Worm (Caenorhabditis elegans) whole organism, L2 larva: ENCODE data around the gene dyc-1.

Experiments
- C34F6.9 ChIP-seq: fragments of 150-350 bp; optimal IDR thresholded peaks from 2 replicates; lab custom pipeline; 2014; ENCODE audit warnings: missing biosample characterization, missing genetic modification characterization
- R02D3.7 ChIP-seq: fragments of 150-350 bp; optimal IDR thresholded peaks from 2 replicates; lab custom pipeline; 2014; ENCODE audit warnings: missing biosample characterization, missing genetic modification characterization
- Y55F3AM.14 ChIP-seq: fragments of 200-800 bp; sonication (Bioruptor generic); optimal IDR thresholded peaks from 2 replicates; lab custom pipeline; 2018; ENCODE audit warnings: mild to moderate bottlenecking, missing genetic modification characterization, missing compliant biosample characterization
- ZK546.5 ChIP-seq: sonication (generic microtip); optimal IDR thresholded peaks from 2 replicates; lab custom pipeline; 2017; ENCODE audit warnings: missing biosample characterization, missing genetic modification characterization
- alr-1 ChIP-seq: fragments of 150-350 bp; optimal IDR thresholded peaks from 2 replicates; lab custom pipeline; 2014; ENCODE audit warnings: missing biosample characterization, missing genetic modification characterization
- ama-1 ChIP-seq: fragments of 150-350 bp; optimal IDR thresholded peaks from 2 replicates; lab custom pipeline; 2018; ENCODE audit warnings: inconsistent platforms
- ceh-16 ChIP-seq: fragments of 150-350 bp; optimal IDR thresholded peaks from 2 replicates; lab custom pipeline; 2014; ENCODE audit warnings: missing biosample characterization, missing genetic modification characterization
- ceh-82 ChIP-seq: fragments of 150-350 bp; optimal IDR thresholded peaks from 2 replicates; lab custom pipeline; 2014; ENCODE audit warnings: missing biosample characterization, missing genetic modification characterization
- crh-2 ChIP-seq: sonication (generic microtip); optimal IDR thresholded peaks from 2 replicates; lab custom pipeline; 2017; ENCODE audit warnings: missing biosample characterization, missing genetic modification characterization
- egl-27 ChIP-seq: sonication (generic microtip); optimal IDR thresholded peaks from 3 replicates; lab custom pipeline; 2017; ENCODE audit warnings: missing biosample characterization, missing genetic modification reagents, missing genetic modification characterization
- elt-1 ChIP-seq: fragments of 150-350 bp; optimal IDR thresholded peaks from 2 replicates; lab custom pipeline; 2014; ENCODE audit warnings: missing biosample characterization, missing genetic modification characterization
- elt-3 ChIP-seq: sonication (generic microtip); optimal IDR thresholded peaks from 2 replicates; lab custom pipeline; 2017; ENCODE audit warnings: missing biosample characterization, missing genetic modification characterization
- fos-1 ChIP-seq: fragments of 150-350 bp; optimal IDR thresholded peaks from 2 replicates; lab custom pipeline; 2014; ENCODE audit warnings: missing biosample characterization, missing genetic modification characterization
- gmeb-1 ChIP-seq: fragments of 150-350 bp; optimal IDR thresholded peaks from 2 replicates; lab custom pipeline; 2014; ENCODE audit warnings: missing biosample characterization, missing genetic modification characterization
- lin-11 ChIP-seq: fragments of 150-350 bp; sonication (generic microtip); optimal IDR thresholded peaks from 2 replicates; lab custom pipeline; 2014; ENCODE audit warnings: missing biosample characterization, missing genetic modification characterization, inconsistent platforms, mixed read lengths
- lin-39 ChIP-seq: fragments of 150-350 bp; optimal IDR thresholded peaks from 2 replicates; lab custom pipeline; 2014; ENCODE audit warnings: missing biosample characterization, missing genetic modification reagents, missing genetic modification characterization
- lsy-2 ChIP-seq, 2 experiments: fragments of 150-350 bp in 1 of 2; sonication (generic microtip) in 1 of 2; optimal IDR thresholded peaks; 2 replicates each; lab custom pipeline; 2014 to 2017; ENCODE audit warnings: missing biosample characterization in 2 of 2, missing genetic modification characterization in 2 of 2
- mab-5 ChIP-seq: fragments of 150-350 bp; optimal IDR thresholded peaks from 2 replicates; lab custom pipeline; 2014; ENCODE audit warnings: missing biosample characterization, missing genetic modification characterization
- mbf-1 ChIP-seq: sonication (generic microtip); optimal IDR thresholded peaks from 2 replicates; lab custom pipeline; 2017; ENCODE audit warnings: missing biosample characterization, missing genetic modification characterization
- mdl-1 ChIP-seq, 2 experiments: fragments of 150-350 bp in 1 of 2; sonication (generic microtip) in 1 of 2; optimal IDR thresholded peaks; 2 replicates each; lab custom pipeline; 2017; ENCODE audit warnings: missing biosample characterization in 2 of 2, missing genetic modification characterization in 2 of 2
- nhr-10 ChIP-seq: sonication (generic microtip); optimal IDR thresholded peaks from 2 replicates; lab custom pipeline; 2017; ENCODE audit warnings: missing biosample characterization, missing genetic modification characterization
- nhr-11 ChIP-seq: fragments of 150-350 bp; optimal IDR thresholded peaks from 2 replicates; lab custom pipeline; 2014; ENCODE audit warnings: missing biosample characterization, missing genetic modification characterization
- nhr-12 ChIP-seq: fragments of 150-350 bp; optimal IDR thresholded peaks from 2 replicates; lab custom pipeline; 2014; ENCODE audit warnings: missing biosample characterization, missing genetic modification characterization
- nhr-129 ChIP-seq: fragments of 150-350 bp; optimal IDR thresholded peaks from 2 replicates; lab custom pipeline; 2014; ENCODE audit warnings: missing biosample characterization, missing genetic modification characterization
- nhr-21 ChIP-seq: fragments of 150-350 bp; optimal IDR thresholded peaks from 2 replicates; lab custom pipeline; 2014; ENCODE audit warnings: missing biosample characterization, missing genetic modification characterization
- nhr-23 ChIP-seq: fragments of 150-350 bp; optimal IDR thresholded peaks from 2 replicates; lab custom pipeline; 2014; ENCODE audit warnings: missing biosample characterization, missing genetic modification reagents, missing genetic modification characterization
- nhr-237 ChIP-seq: fragments of 150-350 bp; optimal IDR thresholded peaks from 2 replicates; lab custom pipeline; 2014; ENCODE audit warnings: missing biosample characterization, missing genetic modification characterization
- nhr-25 ChIP-seq: fragments of 150-350 bp; sonication (generic microtip); optimal IDR thresholded peaks from 3 replicates; lab custom pipeline; 2014; ENCODE audit warnings: missing biosample characterization, missing genetic modification characterization
- nhr-6 ChIP-seq: fragments of 150-350 bp; optimal IDR thresholded peaks from 2 replicates; lab custom pipeline; 2014; ENCODE audit warnings: missing biosample characterization, missing genetic modification characterization
- nhr-77 ChIP-seq: fragments of 150-350 bp; optimal IDR thresholded peaks from 2 replicates; lab custom pipeline; 2014; ENCODE audit warnings: missing biosample characterization, missing genetic modification characterization
- peb-1 ChIP-seq: fragments of 150-350 bp; optimal IDR thresholded peaks from 2 replicates; lab custom pipeline; 2014; ENCODE audit warnings: missing biosample characterization, missing genetic modification characterization
- sem-4 ChIP-seq: fragments of 150-350 bp; optimal IDR thresholded peaks from 2 replicates; lab custom pipeline; 2014; ENCODE audit warnings: missing biosample characterization, missing genetic modification reagents, missing genetic modification characterization
- skn-1 ChIP-seq: sonication (generic microtip); optimal IDR thresholded peaks from 2 replicates; lab custom pipeline; 2017; ENCODE audit warnings: missing biosample characterization, missing genetic modification characterization
- sma-3 ChIP-seq: sonication (generic microtip); optimal IDR thresholded peaks from 2 replicates; lab custom pipeline; 2016; ENCODE audit warnings: missing genetic modification reagents, missing genetic modification characterization, missing compliant biosample characterization
- sma-9 ChIP-seq, 2 experiments: fragments of 150-350 bp in 1 of 2; sonication (generic microtip) in 1 of 2; optimal IDR thresholded peaks; 2 replicates each; lab custom pipeline; 2014 to 2016; ENCODE audit warnings: missing genetic modification characterization in 2 of 2, mild to moderate bottlenecking in 1 of 2, missing biosample characterization in 1 of 2, missing compliant biosample characterization in 1 of 2, missing genetic modification reagents in 1 of 2, moderate library complexity in 1 of 2
- snpc-4 ChIP-seq: fragments of 150-350 bp; optimal IDR thresholded peaks from 2 replicates; lab custom pipeline; 2014; ENCODE audit warnings: missing biosample characterization, missing genetic modification characterization
- unc-39 ChIP-seq: fragments of 150-350 bp; optimal IDR thresholded peaks from 2 replicates; lab custom pipeline; 2014; ENCODE audit warnings: missing biosample characterization, missing genetic modification characterization
- unc-55 ChIP-seq: fragments of 150-350 bp; sonication (generic microtip); optimal IDR thresholded peaks from 3 replicates; lab custom pipeline; 2014; ENCODE audit warnings: missing biosample characterization, missing genetic modification reagents, missing genetic modification characterization
- unc-62 ChIP-seq: fragments of 150-350 bp; optimal IDR thresholded peaks from 2 replicates; lab custom pipeline; 2014; ENCODE audit warnings: missing biosample characterization, missing genetic modification reagents, missing genetic modification characterization
- zag-1 ChIP-seq: fragments of 150-350 bp; optimal IDR thresholded peaks from 2 replicates; lab custom pipeline; 2014; ENCODE audit warnings: missing biosample characterization, missing genetic modification characterization
- ztf-1 ChIP-seq: fragments of 200-800 bp; sonication (Bioruptor generic); conservative IDR thresholded peaks from 2 replicates; pipeline ENCODE4 v1.3.6; 2022; ENCODE audit warnings: missing genetic modification characterization, missing compliant biosample characterization
- ztf-11 ChIP-seq: sonication (generic microtip); optimal IDR thresholded peaks from 2 replicates; lab custom pipeline; 2017; ENCODE audit warnings: missing biosample characterization, missing genetic modification characterization
- ztf-4 ChIP-seq: fragments of 150-350 bp; optimal IDR thresholded peaks from 2 replicates; lab custom pipeline; 2014; ENCODE audit warnings: missing biosample characterization, missing genetic modification characterization

dyc-1 gene

DNA sequence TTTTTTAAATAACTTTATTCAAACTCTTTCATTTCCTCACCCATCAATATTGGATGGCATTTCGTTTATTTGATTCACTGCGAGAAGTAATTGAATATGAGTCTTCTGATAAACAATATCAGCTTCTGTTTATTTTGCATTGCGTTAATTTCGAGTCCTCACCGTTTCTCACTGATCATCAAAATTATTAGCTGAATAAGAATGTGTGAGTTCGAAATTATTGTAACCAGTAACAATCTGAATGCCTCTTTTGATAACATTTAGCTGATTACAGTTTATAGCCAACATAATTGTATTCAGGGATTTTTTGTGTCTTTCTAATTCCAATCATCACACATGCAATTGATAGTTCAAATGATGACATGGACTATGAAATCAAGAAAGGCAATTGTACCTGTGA, 35.9 kb downstream of the dyc-1 start, which contains the start of gene F16B12.1 (continued):
- no peak for TF ChIP-seq nhr-237 (tag; lab: Kevin White, UChicago)

DNA sequence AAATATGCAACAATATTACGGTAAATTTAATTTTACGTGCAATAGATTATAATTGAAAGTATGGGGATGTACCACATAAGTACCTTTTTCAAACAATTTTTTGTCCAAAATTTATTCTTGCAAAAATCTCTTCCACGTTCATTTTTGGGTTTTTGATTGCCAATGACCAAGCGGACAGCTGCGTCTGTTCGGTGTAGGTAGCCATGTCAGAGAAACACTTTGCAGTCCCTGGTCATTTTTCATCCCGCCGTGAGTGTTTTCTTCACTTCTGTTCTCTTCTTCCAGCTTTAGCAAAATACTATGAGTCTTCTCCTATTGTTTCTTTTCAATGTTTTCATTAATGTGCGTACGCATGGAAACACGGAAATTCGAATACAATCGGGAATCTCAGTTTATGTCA, 40.8 kb downstream of the dyc-1 start, which contains the start of gene dsl-4:
TSS of gene dsl-4 (plus strand) at position 301 of the 400 bp plus-strand sequence.
- no peak for TF ChIP-seq egl-27 (tag; lab: Kevin White, UChicago)
- TF ChIP-seq nhr-77: no peak
- no peak for TF ChIP-seq nhr-23

DNA sequence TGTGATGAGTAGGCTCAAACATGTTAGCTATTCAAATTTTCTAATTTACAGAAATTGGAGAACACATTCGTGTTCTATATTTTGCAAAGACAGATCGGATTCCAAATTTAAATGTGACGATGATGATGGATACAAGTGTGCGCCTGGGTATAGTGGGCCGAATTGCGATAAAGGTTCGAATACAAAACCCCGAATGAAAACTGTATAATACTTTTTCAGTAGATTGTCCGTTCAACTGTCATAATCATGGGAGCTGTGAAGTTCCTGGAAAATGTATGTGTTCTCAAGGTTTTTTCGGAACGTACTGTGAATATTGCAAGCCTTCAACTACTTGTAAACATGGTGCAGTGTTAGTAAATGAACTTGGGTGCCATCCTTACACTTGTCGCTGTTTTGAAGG, 41.7 kb downstream of the dyc-1 start:
- no peak for TF ChIP-seq nhr-6 (tag; lab: Kevin White, UChicago)
- no peak for TF ChIP-seq ZK546.5 (tag; lab: Kevin White, UChicago)
- no peak for TF ChIP-seq nhr-77
- TF ChIP-seq unc-55 (GFP tag; lab: Kevin White, UChicago): no peak
- no peak for TF ChIP-seq mdl-1 (tag; optimal IDR thresholded peaks at IDR 0.05; lab: Kevin White, UChicago)

DNA sequence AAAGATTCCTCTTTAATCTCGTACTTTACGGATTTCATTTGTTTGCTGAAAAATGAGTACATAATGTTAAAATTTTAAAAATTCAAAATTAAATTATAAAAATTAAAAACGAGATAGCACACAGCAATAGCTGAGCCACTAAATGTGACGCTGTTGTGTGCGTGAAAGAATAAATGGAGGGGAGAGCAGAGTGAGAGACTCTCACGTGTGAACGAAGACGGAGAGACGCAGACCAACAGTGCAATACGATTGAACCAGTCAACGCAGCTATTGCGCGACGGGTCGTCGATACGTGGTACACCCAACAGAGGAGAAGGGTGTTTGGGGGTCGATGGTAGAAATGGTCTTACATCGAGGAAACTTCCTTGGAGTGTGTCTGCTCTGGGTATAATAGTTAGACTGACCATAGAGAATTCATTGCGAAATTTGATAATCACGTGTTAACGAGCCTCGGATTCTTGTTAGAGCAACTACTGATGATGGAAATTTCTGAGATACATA, 49.3 kb downstream of the dyc-1 start, which contains the start of gene F16B12.4:
TSS of gene F16B12.4 (minus strand) at position 51 of the 501 bp plus-strand sequence.
- no peak for TF ChIP-seq elt-3 (tag; lab: Kevin White, UChicago)
- no peak for TF ChIP-seq sem-4 (tag; lab: Kevin White, UChicago)
- no peak for TF ChIP-seq nhr-23
- no peak for TF ChIP-seq nhr-237 (tag; lab: Kevin White, UChicago)
- TF ChIP-seq lsy-2 (tag; optimal IDR thresholded peaks at IDR 0.05; lab: Kevin White, UChicago): no peak
- no peak for TF ChIP-seq nhr-12 (tag; lab: Kevin White, UChicago)
- no peak for TF ChIP-seq nhr-21

DNA sequence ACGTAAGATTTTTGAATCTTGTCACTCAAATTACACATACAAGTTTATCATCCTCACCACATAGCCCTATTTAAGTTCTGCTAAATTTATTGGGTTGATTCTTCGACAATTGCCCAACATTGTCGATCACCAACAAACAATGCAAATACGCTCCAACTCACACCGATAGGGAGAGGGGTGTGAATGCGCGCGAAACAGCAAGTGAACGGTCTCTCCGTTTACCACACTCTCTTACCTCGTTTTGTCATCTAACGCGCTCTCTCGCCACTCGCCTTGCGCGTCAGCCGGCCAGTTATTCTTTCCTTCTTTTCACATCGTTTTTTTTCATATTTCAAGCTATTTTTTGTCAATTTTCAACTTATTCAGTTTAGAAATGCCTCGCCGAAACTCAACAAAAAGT, 52.7 kb downstream of the dyc-1 start, which contains the start of gene F16B12.6:
TSS of gene F16B12.6 (plus strand) at position 331 of the 400 bp plus-strand sequence.
- TF ChIP-seq elt-3 (tag; lab: Kevin White, UChicago): no peak
- TF ChIP-seq nhr-6 (tag; lab: Kevin White, UChicago): no peak
- TF ChIP-seq lsy-2 (tag; optimal IDR thresholded peaks at IDR 0.05; lab: Kevin White, UChicago): peak; percentile 38 to 84
- peak; percentile 80 for TF ChIP-seq lin-11 (tag; lab: Kevin White, UChicago)
- no peak for TF ChIP-seq nhr-77
- TF ChIP-seq mbf-1 (tag; lab: Kevin White, UChicago): no peak
- TF ChIP-seq nhr-10 (tag; lab: Kevin White, UChicago): peak; percentile 31
- no peak for TF ChIP-seq ceh-82 (tag; lab: Kevin White, UChicago)
- no peak for TF ChIP-seq nhr-11 (tag; lab: Kevin White, UChicago)
- peak; percentile 82 for TF ChIP-seq crh-2 (tag; lab: Kevin White, UChicago)
- no peak for TF ChIP-seq lin-39
- no peak for TF ChIP-seq mdl-1 (tag; optimal IDR thresholded peaks at IDR 0.05; lab: Kevin White, UChicago)
- no peak for TF ChIP-seq ama-1 (lab: Kevin White, UChicago)
- TF ChIP-seq nhr-237 (tag; lab: Kevin White, UChicago): no peak
- no peak for TF ChIP-seq ceh-16
- no peak for TF ChIP-seq nhr-12 (tag; lab: Kevin White, UChicago)
- no peak for TF ChIP-seq ztf-1 (GFP tag; lab: Robert Waterston, UW)
- TF ChIP-seq peb-1: no peak
- TF ChIP-seq ztf-11 (tag; lab: Kevin White, UChicago): no peak
- no peak for TF ChIP-seq skn-1
- TF ChIP-seq gmeb-1 (tag; lab: Kevin White, UChicago): peak; percentile 82
- TF ChIP-seq nhr-25 (tag; lab: Kevin White, UChicago): peak; percentile 73
- no peak for TF ChIP-seq ztf-4 (tag; lab: Kevin White, UChicago)
- peak; percentile 71 for TF ChIP-seq nhr-21
- peak; percentile 86 for TF ChIP-seq nhr-129 (tag; lab: Kevin White, UChicago)
- no peak for TF ChIP-seq Y55F3AM.14
- no peak for TF ChIP-seq ZK546.5 (tag; lab: Kevin White, UChicago)
- TF ChIP-seq unc-39 (tag; lab: Kevin White, UChicago): no peak
- no peak for TF ChIP-seq elt-1 (tag; lab: Kevin White, UChicago)
- no peak for TF ChIP-seq alr-1
- TF ChIP-seq sem-4 (tag; lab: Kevin White, UChicago): peak; percentile 61
- peak; percentile 62 for TF ChIP-seq fos-1
- TF ChIP-seq sma-9 (GFP tag; optimal IDR thresholded peaks at IDR 0.05; lab: Kevin White, UChicago): peak; percentile 56
- no peak for TF ChIP-seq sma-9 (tag; optimal IDR thresholded peaks at IDR 0.05; lab: Kevin White, UChicago)
- TF ChIP-seq R02D3.7 (tag; lab: Kevin White, UChicago): no peak
- TF ChIP-seq mab-5 (tag; lab: Kevin White, UChicago): peak; percentile 59
- peak; percentile 89 for TF ChIP-seq unc-55 (GFP tag; lab: Kevin White, UChicago)
- peak; percentile 14 for TF ChIP-seq snpc-4 (tag; lab: Kevin White, UChicago)
- no peak for TF ChIP-seq nhr-23
- TF ChIP-seq zag-1 (tag; lab: Kevin White, UChicago): no peak
- no peak for TF ChIP-seq unc-62
- peak; percentile 67 for TF ChIP-seq sma-3
- peak; percentile 56 for TF ChIP-seq egl-27 (tag; lab: Kevin White, UChicago)
- peak; percentile 91 for TF ChIP-seq C34F6.9 (tag; lab: Kevin White, UChicago)
